Worm (Caenorhabditis elegans): Measurements from ENCODE around the gene dhs-19.
"Not testable (repeated sequence)": the region's sequence is repeated elsewhere in the genome, so short reads cannot be mapped to it uniquely, and the experiment has no call there.

The dhs-19 gene

DNA sequence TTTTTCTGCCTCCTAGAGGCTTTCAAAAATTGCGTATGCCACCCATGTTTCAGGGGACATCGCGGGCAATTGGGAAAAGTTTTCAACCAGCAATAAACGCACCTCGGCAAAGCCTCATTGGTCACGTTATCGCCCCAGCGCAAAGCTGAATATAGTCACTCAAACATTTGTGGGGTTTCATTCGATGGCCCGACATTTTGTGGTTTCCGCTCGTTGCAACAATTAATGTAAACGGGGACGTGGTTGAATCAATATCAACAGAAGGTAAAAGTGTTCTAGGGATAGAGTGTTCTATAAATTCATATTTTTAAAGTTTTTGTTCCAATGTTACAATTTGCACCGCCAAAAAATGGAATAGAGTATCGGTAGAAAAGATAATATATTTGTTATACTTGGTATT lies 2.0 kb downstream of the dhs-19 start:
- TF ChIP-seq hnd-1 (tag; optimal IDR thresholded peaks at IDR 0.05): no peak
- no peak for TF ChIP-seq sea-1 (GFP tag; conservative IDR thresholded peaks at IDR 0.05)
- no peak for TF ChIP-seq pes-1 (GFP tag; IDR thresholded peaks at IDR 0.05)
- no peak for TF ChIP-seq ceh-36 (tag; optimal IDR thresholded peaks at IDR 0.05)
- TF ChIP-seq hmg-4 (GFP tag; optimal IDR thresholded peaks at IDR 0.05): no peak
- TF ChIP-seq ets-7 (tag; optimal IDR thresholded peaks at IDR 0.05): no peak
- no peak for TF ChIP-seq F13C5.2 (tag; optimal IDR thresholded peaks at IDR 0.05)
- TF ChIP-seq tbx-11 (GFP tag; IDR thresholded peaks at IDR 0.05): no peak
- TF ChIP-seq flt-1 (GFP tag; IDR thresholded peaks at IDR 0.05): no peak
- no peak for TF ChIP-seq tra-4 (tag; optimal IDR thresholded peaks at IDR 0.05)
- TF ChIP-seq tbx-37 (GFP tag; conservative IDR thresholded peaks at IDR 0.05): no peak

DNA sequence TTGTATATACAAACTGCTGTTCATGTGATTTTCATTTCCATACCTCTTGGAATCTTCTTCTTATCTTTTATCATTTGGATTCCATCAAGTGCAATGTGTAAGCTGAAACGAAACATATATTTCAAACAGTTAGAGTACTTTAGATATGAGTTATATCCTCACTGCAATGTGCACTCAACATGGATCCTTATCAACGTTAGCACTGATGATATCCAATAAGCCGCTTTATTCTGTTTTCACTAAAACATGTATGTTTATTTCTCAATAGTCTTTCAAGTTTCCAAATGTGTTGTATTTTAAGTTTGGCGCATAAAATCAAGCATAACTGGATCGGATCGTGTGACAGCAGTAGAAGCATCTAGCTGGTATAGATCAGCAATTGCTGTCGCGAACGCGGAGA lies 3.6 kb downstream of the dhs-19 start, which contains the start of gene T11F9.10:
TSS of gene T11F9.10 (plus strand) at position 301 of the 400 bp plus-strand sequence.
- TF ChIP-seq hmbx-1 (tag; optimal IDR thresholded peaks at IDR 0.05) (no peak), F13C5.2 (tag; optimal IDR thresholded peaks at IDR 0.05) (no peak), tbx-37 (GFP tag; conservative IDR thresholded peaks at IDR 0.05) (no peak), hnd-1 (tag; optimal IDR thresholded peaks at IDR 0.05) (no peak), ama-1 (optimal IDR thresholded peaks at IDR 0.05) (no peak), tra-4 (tag; optimal IDR thresholded peaks at IDR 0.05) (no peak), B0310.2 (tag; optimal IDR thresholded peaks at IDR 0.05) (no peak), aly-1 (tag; optimal IDR thresholded peaks at IDR 0.05) (no peak), ets-7 (tag; optimal IDR thresholded peaks at IDR 0.05) (no peak), hmg-4 (GFP tag; optimal IDR thresholded peaks at IDR 0.05) (no peak), ceh-13 (GFP tag; optimal IDR thresholded peaks at IDR 0.05) (no peak), scrt-1 (GFP tag; IDR thresholded peaks at IDR 0.05) (no peak), sea-1 (GFP tag; conservative IDR thresholded peaks at IDR 0.05) (no peak), ceh-36 (tag; optimal IDR thresholded peaks at IDR 0.05) (no peak)

DNA sequence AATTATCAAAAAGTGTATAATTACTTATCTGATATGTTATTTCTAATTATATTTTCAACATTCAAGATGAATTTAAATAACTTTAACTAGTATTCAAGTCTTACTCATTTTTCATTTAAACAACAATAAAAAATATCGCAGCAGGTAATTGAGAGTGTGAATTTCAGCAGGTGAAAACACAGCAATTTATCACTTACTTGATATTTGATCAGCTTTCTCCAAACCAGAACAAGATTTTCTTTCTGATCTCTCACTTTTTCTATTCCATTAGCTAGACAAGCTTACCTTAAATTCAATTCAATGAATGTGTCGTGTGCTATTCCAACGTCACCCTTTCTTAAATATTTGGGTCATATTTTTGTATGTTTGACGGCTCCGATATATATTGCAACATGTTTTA lies 4.7 kb downstream of the dhs-19 start, which contains the start of gene srh-1:
TSS of gene srh-1 (plus strand) at position 301 of the 400 bp plus-strand sequence.
- TF ChIP-seq hnd-1 (tag; optimal IDR thresholded peaks at IDR 0.05) (no peak), ama-1 (optimal IDR thresholded peaks at IDR 0.05) (no peak), ceh-36 (tag; optimal IDR thresholded peaks at IDR 0.05) (no peak), tbx-11 (GFP tag; IDR thresholded peaks at IDR 0.05) (no peak), hmbx-1 (tag; optimal IDR thresholded peaks at IDR 0.05) (no peak), aly-1 (tag; optimal IDR thresholded peaks at IDR 0.05) (no peak), flt-1 (GFP tag; IDR thresholded peaks at IDR 0.05) (no peak), pes-1 (GFP tag; IDR thresholded peaks at IDR 0.05) (no peak), hmg-4 (GFP tag; optimal IDR thresholded peaks at IDR 0.05) (no peak), ceh-13 (GFP tag; optimal IDR thresholded peaks at IDR 0.05) (no peak)

DNA sequence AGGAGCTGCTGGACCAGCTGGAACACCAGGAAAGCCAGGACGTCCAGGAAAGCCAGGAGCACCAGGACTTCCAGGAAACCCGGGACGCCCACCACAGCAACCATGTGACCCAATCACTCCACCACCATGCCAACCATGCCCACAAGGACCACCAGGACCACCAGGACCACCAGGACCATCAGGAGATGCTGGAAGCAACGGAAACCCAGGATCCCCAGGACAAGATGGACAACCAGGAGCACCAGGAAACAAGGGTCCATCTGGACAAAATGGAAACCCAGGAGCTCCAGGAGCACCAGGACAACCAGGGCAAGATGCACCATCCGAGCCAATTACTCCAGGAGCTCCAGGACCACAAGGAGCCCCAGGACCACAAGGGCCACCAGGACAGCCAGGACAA lies 5.9 kb downstream of the dhs-19 start:
- TF ChIP-seq tbx-11 (GFP tag; IDR thresholded peaks at IDR 0.05): 0 out of 2 replicates have a peak, but pooled peaks have one; percentile 9
- TF ChIP-seq hmg-4 (GFP tag; optimal IDR thresholded peaks at IDR 0.05): no peak
- no peak for TF ChIP-seq B0310.2 (tag; optimal IDR thresholded peaks at IDR 0.05)

DNA sequence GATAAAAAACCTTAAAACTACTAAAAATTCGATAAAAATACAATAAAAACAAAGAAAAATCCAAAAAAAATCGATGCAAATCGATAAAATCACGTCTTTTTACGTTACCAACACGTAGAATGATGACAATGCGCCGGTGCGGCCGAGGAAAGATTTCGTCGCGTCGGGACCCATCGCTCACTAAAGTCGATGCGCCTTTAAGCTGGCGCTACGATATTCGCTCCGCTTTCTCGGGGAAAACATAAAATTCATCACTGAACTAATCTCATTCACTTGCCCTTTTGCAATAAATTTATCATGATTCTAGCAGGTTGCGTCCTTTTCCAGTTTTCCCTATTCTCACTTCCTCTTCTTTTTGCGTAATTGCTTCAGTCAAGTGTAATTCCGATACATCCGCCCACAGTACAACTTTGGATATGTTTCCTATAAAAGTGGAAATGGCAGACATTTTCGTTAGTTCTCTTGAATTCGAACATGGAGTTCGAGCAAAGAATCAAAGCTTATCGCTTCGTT lies 6.6 kb downstream of the dhs-19 start, which contains the start of gene col-157:
TSS of gene col-157 (plus strand) at position 463 of the 513 bp plus-strand sequence.
- not testable (repeated sequence) for TF ChIP-seq hmbx-1, F13C5.2, aly-1 (tag; optimal IDR thresholded peaks at IDR 0.05)

DNA sequence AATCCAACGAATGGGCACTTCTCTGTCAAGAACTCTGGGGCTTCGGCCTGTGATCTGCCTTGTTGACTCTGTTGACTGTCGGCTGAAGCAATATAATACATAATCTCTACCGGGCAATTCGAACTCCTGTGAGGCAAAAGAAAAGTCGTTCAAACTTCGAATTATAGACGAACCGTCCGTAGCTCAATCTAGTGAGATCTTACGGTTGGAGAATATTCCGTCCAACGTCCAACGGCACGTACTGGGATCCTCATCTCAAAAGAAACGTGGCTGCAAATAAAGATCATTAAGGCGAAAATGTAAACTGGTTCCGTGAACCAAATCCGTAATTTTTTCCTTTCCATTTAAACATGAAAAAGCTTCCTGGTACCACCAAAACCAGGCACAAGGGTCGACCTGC lies 9.5 kb downstream of the dhs-19 start, which contains the start of gene T11F9.14:
TSS of gene T11F9.14 (minus strand) at position 101 of the 400 bp plus-strand sequence.
- TF ChIP-seq ama-1 (optimal IDR thresholded peaks at IDR 0.05); hnd-1 (tag; optimal IDR thresholded peaks at IDR 0.05); B0310.2 (tag; optimal IDR thresholded peaks at IDR 0.05): not testable (repeated sequence)

DNA sequence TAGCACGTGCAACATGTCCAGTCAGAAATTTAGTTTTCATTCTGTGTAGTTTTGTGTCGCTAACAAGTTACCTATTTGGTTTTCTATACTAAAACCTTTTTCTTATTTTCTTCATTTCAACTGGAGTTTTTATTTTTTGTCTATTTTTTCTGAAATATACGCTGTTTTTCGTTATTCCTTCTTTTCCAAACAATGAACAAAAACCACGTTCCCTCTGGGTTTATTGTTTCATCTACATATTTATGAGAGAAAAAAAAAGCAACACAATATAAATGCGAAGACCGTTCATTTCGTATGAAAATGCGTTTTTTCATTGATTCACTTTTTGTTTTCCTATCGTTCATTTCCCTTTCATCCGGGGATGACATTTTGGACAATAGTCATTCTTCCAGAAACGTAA lies 10.9 kb downstream of the dhs-19 start, which contains the start of gene T11F9.22:
TSS of gene T11F9.22 (plus strand) at position 301 of the 400 bp plus-strand sequence.
- TF ChIP-seq hnd-1 (tag; optimal IDR thresholded peaks at IDR 0.05) (no peak), tbx-11 (GFP tag; IDR thresholded peaks at IDR 0.05) (no peak)

DNA sequence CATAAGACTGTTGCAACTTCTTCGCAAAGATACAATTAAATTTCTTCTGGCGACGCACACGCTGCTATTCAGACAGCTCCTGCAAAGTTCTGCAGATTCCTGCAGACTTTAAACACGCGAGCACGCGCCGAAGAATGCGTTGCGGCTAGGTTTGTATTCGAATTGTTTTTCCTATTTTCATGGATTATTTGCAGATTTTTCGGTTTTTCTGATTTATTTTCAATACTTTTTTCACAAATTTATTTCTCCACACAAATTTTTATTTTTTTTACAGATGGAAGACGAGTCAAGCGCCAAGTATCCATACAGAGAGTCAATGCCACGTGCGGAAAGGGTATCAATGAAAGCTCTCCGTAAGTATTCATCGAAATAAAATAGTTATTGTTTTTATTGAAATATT lies 14.6 kb downstream of the dhs-19 start, which contains the start of gene T11F9.7:
TSS of gene T11F9.7 (plus strand) at position 301 of the 400 bp plus-strand sequence.
- not testable (repeated sequence) for TF ChIP-seq B0310.2 (tag; optimal IDR thresholded peaks at IDR 0.05); tbx-11 (GFP tag; IDR thresholded peaks at IDR 0.05); hmbx-1 (tag; optimal IDR thresholded peaks at IDR 0.05)

DNA sequence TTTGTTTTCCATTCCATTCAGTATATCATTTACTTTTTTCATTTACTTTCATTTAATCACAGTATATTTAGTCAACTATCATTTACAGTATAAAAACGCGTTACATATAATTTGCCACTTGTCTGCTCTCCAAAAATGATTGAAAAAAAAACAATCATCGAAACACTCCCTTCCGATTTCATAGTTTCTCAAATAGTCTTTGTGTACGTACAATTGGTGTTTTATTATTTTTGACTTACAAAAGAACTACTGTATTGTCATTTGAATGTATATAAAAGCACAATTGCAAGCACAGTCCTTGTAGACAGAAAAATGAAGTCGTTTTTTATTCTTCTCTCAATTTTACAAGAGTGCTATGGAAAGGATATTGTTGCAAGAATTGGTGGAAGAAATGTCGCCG lies 15.9 kb downstream of the dhs-19 start, which contains the start of gene nas-22:
TSS of gene nas-22 (plus strand) at position 301 of the 400 bp plus-strand sequence.
- TF ChIP-seq tbx-37 (GFP tag; conservative IDR thresholded peaks at IDR 0.05) (no peak), ama-1 (optimal IDR thresholded peaks at IDR 0.05) (no peak), aly-1 (tag; optimal IDR thresholded peaks at IDR 0.05) (no peak), F13C5.2 (tag; optimal IDR thresholded peaks at IDR 0.05) (no peak), tra-4 (tag; optimal IDR thresholded peaks at IDR 0.05) (no peak), pes-1 (GFP tag; IDR thresholded peaks at IDR 0.05) (no peak)

All from whole organism, early embryonic.